Worm (Caenorhabditis elegans): ENCODE measurements around the gene cwp-5.

ce11 chrX:13234879-13235278 lies 45.1 kb upstream of the cwp-5 start, which contains the start of gene K08H2.2:
- TF ChIP-seq peb-1 (tag; optimal IDR thresholded peaks at IDR 0.05) (no peak), aly-2 (tag; optimal IDR thresholded peaks at IDR 0.05) (no peak), ceh-16 (tag; optimal IDR thresholded peaks at IDR 0.05) (no peak), egl-27 (tag; optimal IDR thresholded peaks at IDR 0.05) (no peak)
